Worm (Caenorhabditis elegans) whole organism, late embryonic: Measurements from ENCODE around the gene F48G7.4.

ENCODE experiments used
- C38D4.7 ChIP-seq: fragments of 200-800 bp; sonication (Bioruptor generic); optimal IDR thresholded peaks from 2 replicates; lab custom pipeline; 2018; ENCODE audit warnings: mild to moderate bottlenecking, missing genetic modification characterization, moderate library complexity, missing compliant biosample characterization
- F13H6.1 ChIP-seq: sonication (generic microtip); optimal IDR thresholded peaks from 2 replicates; lab custom pipeline; 2016; ENCODE audit warnings: missing genetic modification characterization, missing compliant biosample characterization
- K02D7.2 ChIP-seq: sonication (generic microtip); optimal IDR thresholded peaks from 2 replicates; lab custom pipeline; 2017; ENCODE audit warnings: mild to moderate bottlenecking, missing genetic modification characterization, missing compliant biosample characterization
- ama-1 ChIP-seq: fragments of 150-350 bp; optimal IDR thresholded peaks from 2 replicates; lab custom pipeline; 2014
- ceh-14 ChIP-seq: sonication (generic microtip); optimal IDR thresholded peaks from 2 replicates; lab custom pipeline; 2016; ENCODE audit warnings: missing genotype, missing genetic modification characterization, missing compliant biosample characterization
- ceh-18 ChIP-seq: sonication (generic microtip); optimal IDR thresholded peaks from 2 replicates; lab custom pipeline; 2016; ENCODE audit warnings: missing genetic modification characterization, missing compliant biosample characterization
- ceh-31 ChIP-seq: sonication (generic microtip); optimal IDR thresholded peaks from 2 replicates; lab custom pipeline; 2016; ENCODE audit warnings: missing genetic modification characterization, missing compliant biosample characterization
- ceh-6 ChIP-seq: fragments of 200-800 bp; sonication (Bioruptor generic); optimal IDR thresholded peaks from 2 replicates; lab custom pipeline; 2018; ENCODE audit warnings: mild to moderate bottlenecking, missing genetic modification characterization, missing compliant biosample characterization
- ceh-9 ChIP-seq: sonication (generic microtip); optimal IDR thresholded peaks from 2 replicates; lab custom pipeline; 2016; ENCODE audit warnings: mild to moderate bottlenecking, missing genetic modification characterization, inconsistent platforms, missing compliant biosample characterization
- che-1 ChIP-seq: sonication (generic microtip); optimal IDR thresholded peaks from 2 replicates; lab custom pipeline; 2016; ENCODE audit warnings: mild to moderate bottlenecking, missing genetic modification characterization, missing compliant biosample characterization
- dmd-4 ChIP-seq: sonication (generic microtip); optimal IDR thresholded peaks from 2 replicates; lab custom pipeline; 2016; ENCODE audit warnings: borderline replicate concordance, missing genetic modification characterization, missing compliant biosample characterization
- dve-1 ChIP-seq: sonication (generic microtip); optimal IDR thresholded peaks from 2 replicates; lab custom pipeline; 2017; ENCODE audit warnings: antibody characterized with exemption, mild to moderate bottlenecking, missing genetic modification characterization, missing compliant biosample characterization
- elt-2 ChIP-seq: sonication (generic microtip); optimal IDR thresholded peaks from 2 replicates; lab custom pipeline; 2016; ENCODE audit warnings: missing genetic modification reagents, missing genetic modification characterization, missing compliant biosample characterization
- elt-4 ChIP-seq: sonication (generic microtip); optimal IDR thresholded peaks from 2 replicates; lab custom pipeline; 2016; ENCODE audit warnings: missing genetic modification characterization, missing compliant biosample characterization
- ets-4 ChIP-seq: sonication (generic microtip); optimal IDR thresholded peaks from 2 replicates; lab custom pipeline; 2016; ENCODE audit warnings: missing genetic modification characterization, missing compliant biosample characterization
- fax-1 ChIP-seq: sonication (generic microtip); optimal IDR thresholded peaks from 2 replicates; lab custom pipeline; 2016; ENCODE audit warnings: missing genotype, missing genetic modification characterization, missing compliant biosample characterization
- fkh-10 ChIP-seq: fragments of 150-350 bp; optimal IDR thresholded peaks from 2 replicates; lab custom pipeline; 2014; ENCODE audit warnings: missing biosample characterization, missing genetic modification reagents, missing genetic modification characterization
- fkh-6 ChIP-seq: sonication (generic microtip); optimal IDR thresholded peaks from 2 replicates; lab custom pipeline; 2016; ENCODE audit warnings: missing genetic modification characterization, missing compliant biosample characterization
- gmeb-2 ChIP-seq: sonication (generic microtip); optimal IDR thresholded peaks from 2 replicates; lab custom pipeline; 2016; ENCODE audit warnings: missing genetic modification characterization, inconsistent platforms, missing compliant biosample characterization
- lim-6 ChIP-seq: sonication (generic microtip); optimal IDR thresholded peaks from 2 replicates; lab custom pipeline; 2016; ENCODE audit warnings: missing genetic modification characterization, missing compliant biosample characterization
- madf-2 ChIP-seq: sonication (generic microtip); optimal IDR thresholded peaks from 2 replicates; lab custom pipeline; 2017; ENCODE audit warnings: missing genetic modification characterization, missing compliant biosample characterization
- mec-3 ChIP-seq: sonication (generic microtip); optimal IDR thresholded peaks from 2 replicates; lab custom pipeline; 2016; ENCODE audit warnings: borderline replicate concordance, missing genetic modification characterization, missing compliant biosample characterization
- nhr-232 ChIP-seq: sonication (generic microtip); optimal IDR thresholded peaks from 2 replicates; lab custom pipeline; 2016; ENCODE audit warnings: missing genetic modification characterization, missing compliant biosample characterization
- npax-4 ChIP-seq: sonication (generic microtip); optimal IDR thresholded peaks from 2 replicates; lab custom pipeline; 2016; ENCODE audit warnings: missing genetic modification characterization, missing compliant biosample characterization
- pat-9 ChIP-seq: fragments of 200-800 bp; sonication (Bioruptor generic); optimal IDR thresholded peaks from 2 replicates; lab custom pipeline; 2018; ENCODE audit warnings: mild to moderate bottlenecking, missing genetic modification characterization, moderate library complexity, missing compliant biosample characterization
- pha-4 ChIP-seq: fragments of 150-350 bp; optimal IDR thresholded peaks from 2 replicates; lab custom pipeline; 2018; ENCODE audit warnings: missing biosample characterization, missing genetic modification reagents, missing genetic modification characterization
- pqm-1 ChIP-seq: sonication (generic microtip); optimal IDR thresholded peaks from 2 replicates; lab custom pipeline; 2016; ENCODE audit warnings: missing genetic modification characterization, missing compliant biosample characterization
- ref-2 ChIP-seq: sonication (generic microtip); optimal IDR thresholded peaks from 2 replicates; lab custom pipeline; 2016; ENCODE audit warnings: missing genetic modification characterization, missing compliant biosample characterization
- rnt-1 ChIP-seq: sonication (generic microtip); optimal IDR thresholded peaks from 2 replicates; lab custom pipeline; 2016; ENCODE audit warnings: missing genetic modification characterization, missing compliant biosample characterization
- sdc-2 ChIP-seq: sonication (generic microtip); optimal IDR thresholded peaks from 2 replicates; lab custom pipeline; 2016; ENCODE audit warnings: missing genotype, missing genetic modification characterization, missing compliant biosample characterization
- syd-9 ChIP-seq: sonication (generic microtip); optimal IDR thresholded peaks from 2 replicates; lab custom pipeline; 2016; ENCODE audit warnings: mild to moderate bottlenecking, missing genetic modification characterization, moderate library complexity, missing compliant biosample characterization
- tbx-2 ChIP-seq: sonication (generic microtip); optimal IDR thresholded peaks from 2 replicates; lab custom pipeline; 2016; ENCODE audit warnings: missing genetic modification characterization, missing compliant biosample characterization
- unc-55 ChIP-seq: sonication (generic microtip); optimal IDR thresholded peaks from 2 replicates; lab custom pipeline; 2017; ENCODE audit warnings: missing biosample characterization, missing genetic modification reagents, missing genetic modification characterization
- zip-5 ChIP-seq: sonication (generic microtip); optimal IDR thresholded peaks from 2 replicates; lab custom pipeline; 2016; ENCODE audit warnings: missing genetic modification characterization, missing compliant biosample characterization
- ztf-16 ChIP-seq: sonication (generic microtip); optimal IDR thresholded peaks from 2 replicates; lab custom pipeline; 2017; ENCODE audit warnings: missing genetic modification characterization, missing compliant biosample characterization

F48G7.4 gene

DNA sequence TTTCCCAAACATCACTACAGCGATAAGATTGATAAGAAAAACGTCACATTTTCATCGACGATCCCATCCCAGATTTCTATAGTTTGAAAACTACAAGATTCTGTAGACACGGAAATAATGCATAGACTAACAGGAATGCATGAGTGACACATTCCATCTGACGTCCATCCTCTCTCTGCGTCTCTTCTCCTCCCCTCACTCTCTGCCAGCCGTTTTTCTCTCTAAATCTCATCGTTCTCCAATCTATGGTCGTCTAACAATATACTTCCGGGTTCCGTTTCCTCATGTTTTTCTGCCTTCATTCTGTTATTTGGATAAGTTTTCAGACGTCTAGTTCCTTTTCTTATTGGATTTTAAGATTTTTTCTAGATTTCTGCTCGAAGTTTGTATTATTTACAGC lies at the start of gene F48G7.4:
F48G7.4 (plus strand) TSS at position 400 of the 400 bp plus-strand sequence.
- TF ChIP-seq fkh-6: no peak
- TF ChIP-seq unc-55: peak; percentile 83
- TF ChIP-seq ceh-18 (tag; lab: Kevin White, UChicago): peak; percentile 14

DNA sequence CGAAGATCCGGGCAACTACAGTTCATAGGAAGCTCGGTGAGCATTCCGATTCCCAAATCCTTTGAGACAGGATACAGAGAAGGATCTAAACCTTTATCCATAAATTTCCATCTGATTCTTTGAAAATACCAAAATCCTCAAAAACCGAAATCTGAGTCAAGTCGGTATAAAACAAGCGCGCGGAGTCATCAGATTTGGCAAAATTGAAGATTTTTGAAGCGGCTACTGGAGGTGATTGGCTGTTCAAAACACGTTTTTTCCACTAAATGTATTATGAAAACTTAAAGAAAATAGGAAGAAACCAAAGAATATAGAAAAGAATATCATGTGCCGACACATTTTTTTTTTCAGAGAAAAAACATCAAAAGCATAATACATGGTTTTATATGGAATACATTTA lies 44.6 kb upstream of the F48G7.4 start, which contains the start of gene C14C6.13:
C14C6.13 (minus strand) TSS at position 101 of the 400 bp plus-strand sequence.
- TF ChIP-seq fkh-6: no peak
- no peak for TF ChIP-seq tbx-2 (tag; lab: Kevin White, UChicago)
- TF ChIP-seq ama-1 (lab: Kevin White, UChicago): no peak
- TF ChIP-seq fax-1 (tag; lab: Kevin White, UChicago): no peak

DNA sequence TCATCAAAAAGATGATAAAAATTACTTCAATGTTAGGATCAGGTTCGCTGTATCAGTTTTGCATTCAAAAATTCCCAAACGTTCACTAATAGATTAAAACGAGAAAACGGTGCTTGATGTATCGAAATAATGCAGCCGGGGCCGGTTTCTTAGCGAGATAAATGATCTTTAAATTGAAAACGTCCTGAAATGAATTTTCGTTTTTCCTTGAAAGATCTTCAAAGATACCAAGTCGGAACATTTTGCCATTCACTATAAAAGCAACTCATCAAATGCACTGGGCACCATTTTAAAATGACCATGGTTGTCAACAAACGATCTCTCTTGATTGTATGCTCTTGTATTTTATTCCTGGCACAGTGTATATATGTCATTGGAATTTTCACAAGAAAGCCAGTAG lies 43.2 kb upstream of the F48G7.4 start, which contains the start of gene K06H6.5:
K06H6.5 (plus strand) TSS at position 301 of the 400 bp plus-strand sequence.
- no peak for TF ChIP-seq elt-2 (tag; lab: Kevin White, UChicago)
- no peak for TF ChIP-seq ztf-16 (tag; lab: Kevin White, UChicago)
- no peak for TF ChIP-seq F13H6.1 (tag; lab: Kevin White, UChicago)
- no peak for TF ChIP-seq ceh-6 (GFP tag; lab: Kevin White, UChicago)
- no peak for TF ChIP-seq pqm-1 (tag; lab: Kevin White, UChicago)
- no peak for TF ChIP-seq npax-4
- no peak for TF ChIP-seq tbx-2 (tag; lab: Kevin White, UChicago)
- no peak for TF ChIP-seq fkh-10 (GFP tag; lab: Kevin White, UChicago)

DNA sequence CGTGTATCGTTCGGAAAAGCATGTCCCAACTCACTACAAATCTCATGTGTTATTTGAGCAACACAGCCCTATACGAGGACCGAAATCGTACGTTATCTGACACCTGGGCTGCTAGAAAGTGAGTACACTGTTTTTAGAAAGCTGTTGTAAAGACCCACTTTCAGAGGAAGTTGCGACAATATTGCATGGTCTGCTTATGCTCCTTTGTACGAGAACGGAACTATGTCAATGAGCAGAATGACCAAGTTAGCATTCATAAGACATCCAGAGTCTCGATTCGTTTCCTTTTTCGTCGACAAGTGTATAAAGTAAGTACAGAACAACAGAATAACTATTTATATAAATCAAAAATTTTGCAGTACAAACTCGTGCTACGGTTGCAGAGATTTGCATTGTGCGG lies 42.3 kb upstream of the F48G7.4 start:
- TF ChIP-seq lim-6 (tag; lab: Kevin White, UChicago) (no peak), ref-2 (tag; lab: Kevin White, UChicago) (no peak), nhr-232 (no peak), tbx-2 (tag; lab: Kevin White, UChicago) (no peak), ceh-14 (tag; lab: Kevin White, UChicago) (no peak), dve-1 (tag; lab: Kevin White, UChicago) (no peak), ceh-9 (no peak), rnt-1 (no peak), che-1 (tag; lab: Kevin White, UChicago) (no peak), K02D7.2 (tag; lab: Kevin White, UChicago) (no peak), elt-4 (tag; lab: Kevin White, UChicago) (no peak), C38D4.7 (GFP tag; lab: Kevin White, UChicago) (no peak), pat-9 (no peak), zip-5 (tag; lab: Kevin White, UChicago) (no peak), dmd-4 (no peak), madf-2 (tag; lab: Kevin White, UChicago) (no peak), mec-3 (tag; lab: Kevin White, UChicago) (no peak), sdc-2 (tag; lab: Kevin White, UChicago) (no peak), elt-2 (tag; lab: Kevin White, UChicago) (no peak), fax-1 (tag; lab: Kevin White, UChicago) (no peak)

DNA sequence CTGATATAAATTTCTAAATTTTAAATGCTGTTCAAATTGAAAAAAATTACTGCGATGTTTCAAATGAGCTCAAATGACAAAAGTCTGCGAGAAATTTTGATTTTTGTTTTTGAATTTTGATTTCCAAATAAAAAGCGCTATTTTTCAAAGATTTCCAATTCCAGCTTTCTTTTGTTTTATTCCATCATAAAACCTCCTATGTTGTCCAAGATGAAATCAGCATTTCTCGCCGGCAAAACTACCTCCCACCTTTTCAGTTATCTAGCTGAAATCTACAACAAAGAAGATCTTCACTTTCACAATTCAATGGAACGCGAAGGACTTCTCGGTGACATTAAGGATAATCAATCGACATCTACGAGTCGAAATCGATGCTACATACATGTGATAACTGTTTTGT lies 40.3 kb upstream of the F48G7.4 start, which contains the start of gene K06H6.4:
K06H6.4 (plus strand) TSS at position 301 of the 400 bp plus-strand sequence.
- TF ChIP-seq unc-55: no peak
- TF ChIP-seq fkh-10 (GFP tag; lab: Kevin White, UChicago): no peak
- no peak for TF ChIP-seq ceh-31 (tag; lab: Kevin White, UChicago)
- no peak for TF ChIP-seq ref-2 (tag; lab: Kevin White, UChicago)
- TF ChIP-seq ets-4 (tag; lab: Kevin White, UChicago): no peak
- TF ChIP-seq gmeb-2 (tag; lab: Kevin White, UChicago): no peak
- no peak for TF ChIP-seq pha-4 (tag; lab: Kevin White, UChicago)
- TF ChIP-seq syd-9 (tag; lab: Kevin White, UChicago): no peak
- no peak for TF ChIP-seq npax-4
